Worm (Caenorhabditis elegans) whole organism, early embryonic: ENCODE data around the gene T27A1.3.
"Not testable (repeated sequence)": the region's sequence is repeated elsewhere in the genome, so short reads cannot be mapped to it uniquely, and the experiment has no call there.

Experiments used
- B0310.2 ChIP-seq: sonication (generic microtip); optimal IDR thresholded peaks from 2 replicates; lab custom pipeline; 2016; ENCODE audit warnings: mild to moderate bottlenecking, missing genetic modification characterization, missing compliant biosample characterization
- F13C5.2 ChIP-seq: sonication (generic microtip); optimal IDR thresholded peaks from 2 replicates; lab custom pipeline; 2017; ENCODE audit warnings: mild to moderate bottlenecking, missing genetic modification characterization, inconsistent platforms, missing compliant biosample characterization
- aly-1 ChIP-seq: sonication (generic microtip); optimal IDR thresholded peaks from 2 replicates; lab custom pipeline; 2016; ENCODE audit warnings: missing genetic modification characterization, missing compliant biosample characterization
- ama-1 ChIP-seq: fragments of 150-350 bp; optimal IDR thresholded peaks from 2 replicates; lab custom pipeline; 2014
- ceh-13 ChIP-seq: fragments of 200-800 bp; sonication (Bioruptor generic); optimal IDR thresholded peaks from 2 replicates; lab custom pipeline; 2018; ENCODE audit warnings: mild to moderate bottlenecking, missing genetic modification characterization, missing compliant biosample characterization
- ceh-36 ChIP-seq: sonication (generic microtip); optimal IDR thresholded peaks from 2 replicates; lab custom pipeline; 2016; ENCODE audit warnings: missing genetic modification characterization, inconsistent platforms, missing compliant biosample characterization
- ets-7 ChIP-seq: sonication (generic microtip); optimal IDR thresholded peaks from 2 replicates; lab custom pipeline; 2016; ENCODE audit warnings: missing genotype, missing genetic modification characterization, missing compliant biosample characterization
- flt-1 ChIP-seq: fragments of 200-800 bp; sonication (Bioruptor generic); IDR thresholded peaks from 2 replicates; pipeline ENCODE4 v1.3.6; 2022; ENCODE audit warnings: missing genetic modification characterization, missing compliant biosample characterization
- hmbx-1 ChIP-seq: sonication (generic microtip); optimal IDR thresholded peaks from 2 replicates; lab custom pipeline; 2016; ENCODE audit warnings: mild to moderate bottlenecking, missing genetic modification characterization, missing compliant biosample characterization
- hmg-4 ChIP-seq: fragments of 200-800 bp; sonication (Bioruptor generic); optimal IDR thresholded peaks from 2 replicates; lab custom pipeline; 2018; ENCODE audit warnings: mild to moderate bottlenecking, missing genetic modification characterization, missing compliant biosample characterization
- hnd-1 ChIP-seq: sonication (generic microtip); optimal IDR thresholded peaks from 2 replicates; lab custom pipeline; 2016; ENCODE audit warnings: missing genetic modification characterization, missing compliant biosample characterization
- pes-1 ChIP-seq: fragments of 200-800 bp; sonication (Bioruptor generic); IDR thresholded peaks from 2 replicates; pipeline ENCODE4 v1.3.6; 2022; ENCODE audit warnings: missing genetic modification reagents, missing genetic modification characterization, missing compliant biosample characterization
- scrt-1 ChIP-seq: fragments of 200-800 bp; sonication (Bioruptor generic); IDR thresholded peaks from 2 replicates; pipeline ENCODE4 v1.3.6; 2022; ENCODE audit warnings: missing genetic modification characterization, missing compliant biosample characterization
- sea-1 ChIP-seq: fragments of 200-800 bp; sonication (Bioruptor generic); conservative IDR thresholded peaks from 2 replicates; pipeline ENCODE4 v1.3.6; 2022; ENCODE audit warnings: missing genetic modification characterization, missing compliant biosample characterization
- tbx-11 ChIP-seq: fragments of 200-800 bp; sonication (Bioruptor generic); IDR thresholded peaks from 2 replicates; pipeline ENCODE4 v1.3.6; 2022; ENCODE audit warnings: missing genetic modification characterization, missing compliant biosample characterization
- tbx-37 ChIP-seq: fragments of 200-800 bp; sonication (Bioruptor generic); conservative IDR thresholded peaks from 2 replicates; pipeline ENCODE4 v1.3.6; 2022; ENCODE audit warnings: missing genetic modification reagents, missing genetic modification characterization, missing compliant biosample characterization
- tra-4 ChIP-seq: sonication (generic microtip); optimal IDR thresholded peaks from 2 replicates; lab custom pipeline; 2017; ENCODE audit warnings: missing genetic modification characterization, missing compliant biosample characterization

The T27A1.3 gene

DNA sequence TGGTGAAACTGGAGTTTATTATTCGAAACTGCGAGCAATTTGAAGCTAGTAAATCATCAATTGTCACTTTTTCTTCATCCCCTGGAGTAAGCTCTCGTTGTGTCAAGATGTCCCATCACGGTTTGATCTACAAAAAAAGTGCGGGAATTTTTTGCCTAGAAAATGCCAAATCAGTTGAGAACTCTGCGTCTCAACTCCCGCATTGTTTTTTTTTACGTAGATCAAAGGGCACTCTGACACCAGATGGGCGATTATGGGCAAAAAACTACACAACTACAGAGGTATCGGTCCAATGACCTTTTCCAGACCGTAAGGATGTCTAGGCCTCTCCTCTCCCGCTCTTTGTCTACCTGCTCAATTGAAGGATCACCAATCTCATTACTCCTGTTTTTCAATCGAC is 52.2 kb downstream of the T27A1.3 start, which contains the start of gene fbxb-34:
TSS of gene fbxb-34 (plus strand) at position 301 of the 400 bp plus-strand sequence.
- no peak for TF ChIP-seq sea-1 (GFP tag; lab: Robert Waterston, UW)
- no peak for TF ChIP-seq tra-4

DNA sequence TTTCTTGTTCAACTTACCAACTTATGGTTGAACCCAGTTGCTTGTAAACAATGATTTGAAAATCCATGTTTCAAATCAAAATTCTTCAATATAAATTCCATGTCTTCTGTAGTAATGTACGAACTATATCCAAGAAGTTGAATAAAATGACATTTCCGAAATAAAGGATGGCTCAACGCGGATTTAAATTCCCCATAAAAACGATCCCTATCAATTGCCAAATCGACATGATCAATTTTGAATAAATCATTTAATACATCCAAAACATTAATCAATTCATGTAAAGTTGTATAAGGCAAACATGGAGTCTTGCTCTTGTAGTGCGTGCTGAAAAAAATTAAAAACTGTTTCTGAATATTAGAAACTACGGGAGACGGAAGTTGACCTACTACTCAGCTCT is 55.8 kb downstream of the T27A1.3 start, which contains the start of gene W08F4.10:
TSS of gene W08F4.10 (minus strand) at position 101 of the 400 bp plus-strand sequence.
- TF ChIP-seq hmg-4 (no peak), F13C5.2 (tag; lab: Kevin White, UChicago) (no peak), ceh-36 (tag; lab: Kevin White, UChicago) (no peak), sea-1 (GFP tag; lab: Robert Waterston, UW) (no peak), B0310.2 (tag; lab: Kevin White, UChicago) (no peak), ama-1 (lab: Kevin White, UChicago) (no peak), aly-1 (tag; lab: Kevin White, UChicago) (no peak), ets-7 (tag; lab: Kevin White, UChicago) (no peak), hmbx-1 (no peak), hnd-1 (tag; lab: Kevin White, UChicago) (no peak), tra-4 (no peak), scrt-1 (GFP tag; lab: Robert Waterston, UW) (no peak), tbx-37 (no peak), tbx-11 (GFP tag; lab: Robert Waterston, UW) (no peak), ceh-13 (GFP tag; lab: Kevin White, UChicago) (no peak), flt-1 (GFP tag; lab: Robert Waterston, UW) (no peak), pes-1 (no peak)

DNA sequence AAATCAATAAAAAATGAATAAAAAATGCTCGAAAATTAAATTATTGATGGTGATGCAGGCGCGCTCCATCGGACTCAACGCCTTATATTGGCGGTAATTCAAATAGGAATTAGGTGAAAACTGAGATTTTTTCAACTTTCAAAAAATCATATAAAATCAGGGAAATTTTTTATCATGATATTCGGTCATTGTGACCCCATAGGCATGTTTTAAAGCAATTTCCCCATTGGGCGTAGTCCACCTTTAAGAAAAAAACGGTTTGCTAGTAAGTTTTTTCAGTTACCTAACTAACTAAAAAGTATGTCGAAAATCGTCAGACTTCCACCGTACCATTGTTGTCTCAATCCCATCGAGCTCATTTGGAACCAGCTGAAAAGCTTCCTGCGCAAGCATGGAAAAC is 57.9 kb downstream of the T27A1.3 start, which contains the start of gene W08F4.1:
TSS of gene W08F4.1 (plus strand) at position 301 of the 400 bp plus-strand sequence.
- TF ChIP-seq flt-1 (GFP tag; lab: Robert Waterston, UW); scrt-1 (GFP tag; lab: Robert Waterston, UW); ets-7 (tag; lab: Kevin White, UChicago): not testable (repeated sequence)
